Fruit fly (Drosophila melanogaster) whole organism, embryonic: ENCODE results near the gene her.
A peak's percentile ranks its signal among the peaks of the same experiment; 100 is the strongest.

Source experiments
- CG10565 ChIP-seq: fragments of 200-800 bp; sonication (Bioruptor generic); optimal IDR thresholded peaks from 3 replicates; lab custom pipeline; 2016; ENCODE audit warnings: missing biosample characterization, mild to moderate bottlenecking, missing genetic modification characterization
- CG17359 ChIP-seq: fragments of 200-800 bp; sonication (Bioruptor generic); optimal IDR thresholded peaks from 3 replicates; lab custom pipeline; 2018; ENCODE audit warnings: missing biosample characterization, mild to moderate bottlenecking, missing genetic modification characterization, moderate library complexity
- CG17361 ChIP-seq: fragments of 200-800 bp; sonication (Bioruptor generic); IDR thresholded peaks from 3 replicates; pipeline ENCODE4 v1.3.6; 2022; ENCODE audit warnings: missing biosample characterization, missing genetic modification characterization
- CG4707 ChIP-seq: fragments of 200-800 bp; sonication (Bioruptor generic); optimal IDR thresholded peaks from 2 replicates; lab custom pipeline; 2018; ENCODE audit warnings: missing biosample characterization, mild to moderate bottlenecking, missing genetic modification characterization, moderate library complexity
- CG5180 ChIP-seq: fragments of 200-800 bp; sonication (Bioruptor generic); optimal IDR thresholded peaks from 3 replicates; lab custom pipeline; 2017; ENCODE audit warnings: missing biosample characterization, missing genetic modification characterization, mild to moderate bottlenecking, moderate library complexity, missing genetic modification reagents
- CG7786 ChIP-seq: fragments of 200-800 bp; sonication (Bioruptor generic); optimal IDR thresholded peaks from 2 replicates; lab custom pipeline; 2016; ENCODE audit warnings: missing biosample characterization, missing genetic modification characterization
- D19A ChIP-seq: fragments of 200-800 bp; optimal IDR thresholded peaks from 3 replicates; lab custom pipeline; 2019; ENCODE audit warnings: missing biosample characterization, mild to moderate bottlenecking, missing genetic modification characterization, moderate library complexity
- Dip3 ChIP-seq: fragments of 200-800 bp; sonication (Bioruptor generic); optimal IDR thresholded peaks from 3 replicates; lab custom pipeline; 2016; ENCODE audit warnings: missing biosample characterization, missing genetic modification characterization
- Lim3 ChIP-seq: fragments of 200-800 bp; sonication (Bioruptor generic); IDR thresholded peaks from 2 replicates; pipeline ENCODE4 v1.3.6; 2022; ENCODE audit warnings: missing biosample characterization, missing genetic modification characterization
- shn ChIP-seq: fragments of 200-800 bp; sonication (Bioruptor generic); optimal IDR thresholded peaks from 3 replicates; lab custom pipeline; 2016; ENCODE audit warnings: missing biosample characterization, missing genetic modification characterization
- vvl ChIP-seq: fragments of 200-800 bp; sonication (Bioruptor generic); IDR thresholded peaks from 2 replicates; pipeline ENCODE4 v1.3.6; 2022; ENCODE audit warnings: missing biosample characterization, missing genetic modification characterization
- wek ChIP-seq: fragments of 200-800 bp; sonication (Bioruptor generic); optimal IDR thresholded peaks from 3 replicates; lab custom pipeline; 2018; ENCODE audit warnings: missing biosample characterization, mild to moderate bottlenecking, missing genetic modification characterization, moderate library complexity

dm6 chr2L:16710234-16710633 is 33.2 kb downstream of the her start:
- TF ChIP-seq shn (GFP tag; lab: Kevin White, UChicago), result no peak
- TF ChIP-seq Lim3, result no peak
- TF ChIP-seq CG5180, result no peak
- no peak for TF ChIP-seq wek (GFP tag; lab: Kevin White, UChicago)
- no peak for TF ChIP-seq Dip3 (GFP tag; lab: Kevin White, UChicago)
- no peak for TF ChIP-seq CG4707 (GFP tag; lab: Kevin White, UChicago)
- TF ChIP-seq CG7786 (GFP tag; lab: Kevin White, UChicago), result no peak
- no peak for TF ChIP-seq CG17361 (GFP tag; lab: Robert Waterston, UW)
- no peak for TF ChIP-seq D19A
- TF ChIP-seq CG17359, result no peak
- TF ChIP-seq vvl, result peak; percentile 60; the same call in 1 of the 2 replicates
- TF ChIP-seq CG10565 (GFP tag; lab: Kevin White, UChicago), result no peak
